Fruit fly (Drosophila melanogaster) whole organism, embryonic: ENCODE results near the gene Drsl1.
A peak's percentile ranks its signal among the peaks of the same experiment; 100 is the strongest.

ENCODE experiments used
- BEAF-32 ChIP-seq: fragments of 200-800 bp; sonication (Bioruptor generic); optimal IDR thresholded peaks from 3 replicates; lab custom pipeline; 2017; ENCODE audit warnings: missing biosample characterization, missing genetic modification characterization, mild to moderate bottlenecking, moderate library complexity, missing genetic modification reagents
- Bdp1 ChIP-seq: fragments of 200-800 bp; sonication (Bioruptor generic); optimal IDR thresholded peaks from 3 replicates; lab custom pipeline; 2016; ENCODE audit warnings: missing biosample characterization, missing genetic modification characterization
- BtbVII ChIP-seq: fragments of 200-800 bp; sonication (Bioruptor generic); optimal IDR thresholded peaks from 3 replicates; lab custom pipeline; 2017; ENCODE audit warnings: missing biosample characterization, mild to moderate bottlenecking, missing genetic modification characterization
- Bteb2 ChIP-seq: fragments of 200-800 bp; sonication (Bioruptor generic); optimal IDR thresholded peaks from 2 replicates; lab custom pipeline; 2016; ENCODE audit warnings: missing biosample characterization, missing genetic modification characterization
- CG10267 ChIP-seq: fragments of 200-800 bp; sonication (Bioruptor generic); optimal IDR thresholded peaks from 2 replicates; lab custom pipeline; 2018; ENCODE audit warnings: missing biosample characterization, mild to moderate bottlenecking, missing genetic modification characterization, moderate library complexity
- CG12071 ChIP-seq: fragments of 200-800 bp; sonication (Bioruptor generic); optimal IDR thresholded peaks from 3 replicates; lab custom pipeline; 2018; ENCODE audit warnings: missing biosample characterization, mild to moderate bottlenecking, missing genetic modification characterization
- CG14860 ChIP-seq: fragments of 200-800 bp; sonication (Bioruptor generic); IDR thresholded peaks from 3 replicates; pipeline ENCODE4 v1.3.6; 2022; ENCODE audit warnings: missing biosample characterization, missing genetic modification characterization; ENCODE audit not compliant: partially characterized antibody
- CG2199 ChIP-seq: fragments of 200-800 bp; sonication (Bioruptor generic); IDR thresholded peaks from 3 replicates; pipeline ENCODE4 v1.3.6; 2022; ENCODE audit warnings: missing biosample characterization, missing genetic modification characterization
- CG2678 ChIP-seq: fragments of 200-800 bp; sonication (Bioruptor generic); optimal IDR thresholded peaks from 3 replicates; lab custom pipeline; 2019; ENCODE audit warnings: missing biosample characterization, mild to moderate bottlenecking, missing genetic modification characterization, moderate library complexity
- CG2712 ChIP-seq: fragments of 200-800 bp; optimal IDR thresholded peaks from 3 replicates; lab custom pipeline; 2019; ENCODE audit warnings: missing biosample characterization, mild to moderate bottlenecking, missing genetic modification characterization, moderate library complexity
- CG30020 ChIP-seq: fragments of 200-800 bp; optimal IDR thresholded peaks from 2 replicates; lab custom pipeline; 2019; ENCODE audit warnings: missing biosample characterization, mild to moderate bottlenecking, missing genetic modification characterization, moderate library complexity
- CG33557 ChIP-seq: fragments of 200-800 bp; sonication (Bioruptor generic); optimal IDR thresholded peaks from 2 replicates; lab custom pipeline; 2019; ENCODE audit warnings: missing biosample characterization, mild to moderate bottlenecking, missing genetic modification characterization, moderate library complexity
- CG4617 ChIP-seq: fragments of 200-800 bp; sonication (Bioruptor generic); optimal IDR thresholded peaks from 3 replicates; lab custom pipeline; 2016; ENCODE audit warnings: missing biosample characterization, missing genetic modification characterization, borderline replicate concordance
- CG5180 ChIP-seq: fragments of 200-800 bp; sonication (Bioruptor generic); optimal IDR thresholded peaks from 3 replicates; lab custom pipeline; 2017; ENCODE audit warnings: missing biosample characterization, missing genetic modification characterization, mild to moderate bottlenecking, moderate library complexity, missing genetic modification reagents
- CrebB ChIP-seq: fragments of 200-800 bp; sonication (Bioruptor generic); optimal IDR thresholded peaks from 3 replicates; lab custom pipeline; 2018; ENCODE audit warnings: missing biosample characterization, mild to moderate bottlenecking, missing genetic modification characterization
- Dp ChIP-seq: fragments of 200-800 bp; sonication (Bioruptor generic); optimal IDR thresholded peaks from 2 replicates; lab custom pipeline; 2018; ENCODE audit warnings: missing biosample characterization, mild to moderate bottlenecking, missing genetic modification characterization, moderate library complexity
- Fer2 ChIP-seq: fragments of 200-800 bp; sonication (Bioruptor generic); optimal IDR thresholded peaks from 2 replicates; lab custom pipeline; 2018; ENCODE audit warnings: missing biosample characterization, mild to moderate bottlenecking, missing genetic modification characterization, moderate library complexity
- H15 ChIP-seq: fragments of 200-800 bp; sonication (Bioruptor generic); IDR thresholded peaks from 3 replicates; pipeline ENCODE4 v1.3.6; 2022; ENCODE audit warnings: missing biosample characterization, missing genetic modification characterization
- HmgD ChIP-seq: fragments of 200-800 bp; sonication (Bioruptor generic); optimal IDR thresholded peaks from 3 replicates; lab custom pipeline; 2016; ENCODE audit warnings: missing biosample characterization, missing genetic modification characterization
- Med ChIP-seq: fragments of 200-800 bp; sonication (Bioruptor generic); peaks from one replicate; lab custom pipeline; 2016; ENCODE audit warnings: missing biosample characterization, missing genetic modification characterization, mild to moderate bottlenecking, inconsistent platforms, moderate library complexity
- Nf-YA ChIP-seq: fragments of 200-800 bp; sonication (Bioruptor generic); IDR thresholded peaks from 2 replicates; pipeline ENCODE4 v1.3.6; 2022; ENCODE audit warnings: missing biosample characterization, missing genetic modification characterization
- NfI ChIP-seq: fragments of 200-800 bp; sonication (Bioruptor generic); optimal IDR thresholded peaks from 3 replicates; lab custom pipeline; 2018; ENCODE audit warnings: missing biosample characterization, mild to moderate bottlenecking, missing genetic modification characterization, moderate library complexity
- Opbp ChIP-seq: fragments of 200-800 bp; sonication (Bioruptor generic); IDR thresholded peaks from 3 replicates; pipeline ENCODE4 v1.3.6; 2022; ENCODE audit warnings: missing biosample characterization, missing genetic modification characterization; ENCODE audit not compliant: partially characterized antibody
- Optix ChIP-seq: fragments of 200-800 bp; sonication (Bioruptor generic); IDR thresholded peaks from 3 replicates; pipeline ENCODE4 v1.3.6; 2022; ENCODE audit warnings: missing biosample characterization, missing genetic modification characterization
- Sin3A ChIP-seq: fragments of >200 bp; optimal IDR thresholded peaks from 2 replicates; lab custom pipeline; 2018
- al ChIP-seq: fragments of 200-800 bp; sonication (Bioruptor generic); IDR thresholded peaks from 2 replicates; pipeline ENCODE4 v1.3.6; 2022; ENCODE audit warnings: missing biosample characterization, missing genetic modification characterization
- amos ChIP-seq: fragments of 200-800 bp; sonication (Bioruptor generic); IDR thresholded peaks from 2 replicates; pipeline ENCODE4 v1.3.6; 2022; ENCODE audit warnings: missing biosample characterization, missing genetic modification characterization; ENCODE audit not compliant: partially characterized antibody
- ara ChIP-seq: fragments of 200-800 bp; sonication (Bioruptor generic); IDR thresholded peaks from 2 replicates; pipeline ENCODE4 v1.3.6; 2022; ENCODE audit warnings: missing biosample characterization, missing genetic modification characterization
- bsh ChIP-seq, 2 experiments: fragments of 200-800 bp; sonication (Bioruptor generic); optimal IDR thresholded peaks; 2 replicates each; lab custom pipeline; 2017 to 2018; ENCODE audit warnings: mild to moderate bottlenecking in 2 of 2, missing biosample characterization in 2 of 2, missing genetic modification characterization in 2 of 2, moderate library complexity in 1 of 2
- cg ChIP-seq: fragments of 200-800 bp; sonication (Bioruptor generic); optimal IDR thresholded peaks from 3 replicates; lab custom pipeline; 2019; ENCODE audit warnings: missing biosample characterization, mild to moderate bottlenecking, missing genetic modification characterization, moderate library complexity
- crol ChIP-seq: fragments of 200-800 bp; sonication (Bioruptor generic); IDR thresholded peaks from 2 replicates; pipeline ENCODE4 v1.3.6; 2022; ENCODE audit warnings: missing biosample characterization, missing genetic modification characterization
- dan ChIP-seq: fragments of 200-800 bp; sonication (Bioruptor generic); IDR thresholded peaks from 2 replicates; pipeline ENCODE4 v1.3.6; 2022; ENCODE audit warnings: missing biosample characterization, missing genetic modification characterization
- dmrt99B ChIP-seq: fragments of 200-800 bp; sonication (Bioruptor generic); optimal IDR thresholded peaks from 2 replicates; lab custom pipeline; 2018; ENCODE audit warnings: missing biosample characterization, mild to moderate bottlenecking, missing genetic modification characterization, moderate library complexity
- gce ChIP-seq: fragments of 200-800 bp; sonication (Bioruptor generic); IDR thresholded peaks from 3 replicates; pipeline ENCODE4 v1.3.6; 2022; ENCODE audit warnings: missing biosample characterization, missing genetic modification characterization
- gsb ChIP-seq: fragments of 200-800 bp; sonication (Bioruptor generic); IDR thresholded peaks from 2 replicates; pipeline ENCODE4 v1.3.6; 2022; ENCODE audit warnings: missing biosample characterization, missing genetic modification characterization
- hb ChIP-seq: fragments of 200-800 bp; sonication (Bioruptor generic); IDR thresholded peaks from 3 replicates; pipeline ENCODE4 v1.3.6; 2022; ENCODE audit warnings: missing biosample characterization, missing genetic modification characterization; ENCODE audit not compliant: partially characterized antibody
- hth ChIP-seq: fragments of >200 bp; optimal IDR thresholded peaks from 2 replicates; lab custom pipeline; 2017; ENCODE audit warnings: inconsistent platforms
- kni ChIP-seq: fragments of 200-800 bp; sonication (Bioruptor generic); optimal IDR thresholded peaks from 3 replicates; lab custom pipeline; 2017; ENCODE audit warnings: mild to moderate bottlenecking, missing biosample characterization, missing genetic modification reagents, missing genetic modification characterization
- nerfin-2 ChIP-seq: fragments of 200-800 bp; sonication (Bioruptor generic); IDR thresholded peaks from 2 replicates; pipeline ENCODE4 v1.3.6; 2022; ENCODE audit warnings: missing biosample characterization, missing genetic modification characterization; ENCODE audit not compliant: partially characterized antibody
- onecut ChIP-seq: fragments of 200-800 bp; sonication (Bioruptor generic); IDR thresholded peaks from 2 replicates; pipeline ENCODE4 v1.3.6; 2022; ENCODE audit warnings: missing biosample characterization, missing genetic modification characterization
- run ChIP-seq: fragments of 200-800 bp; sonication (Bioruptor generic); optimal IDR thresholded peaks from 3 replicates; lab custom pipeline; 2018; ENCODE audit warnings: missing biosample characterization, mild to moderate bottlenecking, missing genetic modification characterization
- sd ChIP-seq: fragments of 200-800 bp; sonication (Bioruptor generic); optimal IDR thresholded peaks from 3 replicates; lab custom pipeline; 2018; ENCODE audit warnings: missing biosample characterization, mild to moderate bottlenecking, missing genetic modification characterization, moderate library complexity
- sens ChIP-seq: fragments of 200-800 bp; sonication (Bioruptor generic); peaks from one replicate; lab custom pipeline; 2016; ENCODE audit warnings: missing biosample characterization, missing genetic modification characterization
- sr ChIP-seq: fragments of 200-800 bp; sonication (Bioruptor generic); IDR thresholded peaks from 3 replicates; pipeline ENCODE4 v1.3.6; 2022; ENCODE audit warnings: missing biosample characterization, missing genetic modification characterization
- sug ChIP-seq: fragments of 200-800 bp; optimal IDR thresholded peaks from 2 replicates; lab custom pipeline; 2019; ENCODE audit warnings: missing biosample characterization, mild to moderate bottlenecking, missing genetic modification characterization, moderate library complexity
- tna ChIP-seq: fragments of 200-800 bp; sonication (Bioruptor generic); IDR thresholded peaks from 2 replicates; pipeline ENCODE4 v1.3.6; 2022; ENCODE audit warnings: missing biosample characterization, missing genetic modification characterization; ENCODE audit not compliant: partially characterized antibody
- vvl ChIP-seq: fragments of 200-800 bp; sonication (Bioruptor generic); IDR thresholded peaks from 2 replicates; pipeline ENCODE4 v1.3.6; 2022; ENCODE audit warnings: missing biosample characterization, missing genetic modification characterization
- wdn ChIP-seq: fragments of 200-800 bp; sonication (Bioruptor generic); IDR thresholded peaks from 2 replicates; pipeline ENCODE4 v1.3.6; 2022; ENCODE audit warnings: missing biosample characterization, missing genetic modification characterization

Gene Drsl1

DNA sequence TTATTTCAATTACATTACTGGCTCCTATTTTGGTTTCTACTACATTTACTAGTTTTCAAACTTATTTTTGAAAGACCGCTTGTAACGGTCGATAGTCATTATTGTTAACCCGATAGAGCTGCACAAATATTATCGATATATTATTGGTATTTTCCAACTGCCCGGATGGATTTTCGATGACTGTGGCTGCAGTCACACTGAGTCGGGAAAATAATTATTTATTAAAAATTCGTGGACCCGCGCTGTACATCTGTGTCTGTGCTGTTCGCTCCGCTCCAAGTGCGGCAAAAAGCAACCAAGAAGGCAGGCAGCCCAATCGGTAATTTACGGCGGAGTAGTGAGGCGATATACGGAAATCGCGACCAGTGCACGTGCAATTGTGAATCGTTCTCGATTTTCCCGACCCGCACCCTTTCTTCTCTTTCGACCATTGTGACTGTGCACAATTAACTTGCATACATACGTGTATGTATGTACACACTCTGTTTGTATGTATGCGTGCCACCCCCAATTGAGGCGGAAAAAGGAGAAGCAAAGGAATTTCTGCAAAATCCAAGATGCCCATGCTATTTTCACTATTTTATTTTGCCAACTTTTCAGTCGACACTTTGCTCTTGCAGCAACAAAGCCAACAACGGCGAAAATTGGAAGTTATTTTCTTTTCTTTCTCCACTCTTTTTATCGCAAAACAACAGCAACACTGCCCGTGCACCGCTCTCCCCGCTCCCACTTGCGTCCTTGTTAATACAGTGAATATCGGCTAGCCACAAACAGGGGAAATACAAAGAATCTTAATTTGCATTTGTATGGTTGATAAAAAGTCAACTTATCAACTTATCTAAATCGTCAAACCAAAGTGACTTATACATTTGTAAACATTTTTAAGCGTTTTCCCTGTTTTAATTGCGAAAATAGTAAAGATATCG is 31.8 kb downstream of the Drsl1 start, which contains the start of gene ZnT63C (continued):
- TF ChIP-seq BEAF-32 (GFP tag; lab: Kevin White, UChicago) (peak; percentile 70), dmrt99B (tag; lab: Kevin White, UChicago) (no peak), tna (GFP tag; lab: Robert Waterston, UW) (peak; percentile 93), CG2712 (tag; lab: Kevin White, UChicago) (peak; percentile 100), Bteb2 (GFP tag; lab: Kevin White, UChicago) (no peak), HmgD (no peak), CG33557 (GFP tag; lab: Kevin White, UChicago) (peak; percentile 6), wdn (GFP tag; lab: Robert Waterston, UW) (0 out of 2 replicates have a peak, but pooled peaks have one; percentile 6), run (tag; lab: Kevin White, UChicago) (peak; percentile 1), NfI (GFP tag; lab: Kevin White, UChicago) (no peak), sr (GFP tag; lab: Robert Waterston, UW) (no peak), CG4617 (GFP tag; lab: Kevin White, UChicago) (peak; percentile 82), CG2199 (GFP tag; lab: Robert Waterston, UW) (peak; percentile 49; the same call in 1 of the 3 replicates), CG2678 (tag; lab: Kevin White, UChicago) (no peak), H15 (GFP tag; lab: Robert Waterston, UW) (no peak), Fer2 (tag; lab: Kevin White, UChicago) (no peak), hth (lab: Kevin White, UChicago) (no peak), gce (GFP tag; lab: Robert Waterston, UW) (no peak), sug (no peak), crol (GFP tag; lab: Robert Waterston, UW) (peak; percentile 89), gsb (GFP tag; lab: Robert Waterston, UW) (no peak), Dp (GFP tag; lab: Kevin White, UChicago) (peak; percentile 54), onecut (GFP tag; lab: Robert Waterston, UW) (no peak), Opbp (peak; percentile 84), kni (GFP tag; lab: Kevin White, UChicago) (no peak), CG12071 (peak; percentile 4), CrebB (tag; lab: Kevin White, UChicago) (peak; percentile 6), BtbVII (GFP tag; lab: Kevin White, UChicago) (no peak), Med (GFP tag; lab: Kevin White, UChicago) (peak; percentile 79), bsh (GFP tag; optimal IDR thresholded peaks at IDR 0.05; lab: Kevin White, UChicago) (no peak), hb (GFP tag; lab: Robert Waterston, UW) (peak; percentile 79), amos (GFP tag; lab: Robert Waterston, UW) (peak; percentile 78), Sin3A (no peak), Nf-YA (GFP tag; lab: Robert Waterston, UW) (peak; percentile 20; the same call in 1 of the 2 replicates), CG5180 (GFP tag; lab: Kevin White, UChicago) (no peak), CG14860 (peak; percentile 88), ara (peak; percentile 28; the same call in 1 of the 2 replicates), vvl (GFP tag; lab: Robert Waterston, UW) (peak; percentile 57), Optix (GFP tag; lab: Robert Waterston, UW) (no peak), sens (peak; percentile 69), CG30020 (tag; lab: Kevin White, UChicago) (peak; percentile 18), dan (GFP tag; lab: Robert Waterston, UW) (no peak), cg (peak; percentile 83), nerfin-2 (GFP tag; lab: Robert Waterston, UW) (peak; percentile 87), Bdp1 (GFP tag; lab: Kevin White, UChicago) (no peak), al (GFP tag; lab: Robert Waterston, UW) (no peak), sd (peak; percentile 58), CG10267 (tag; lab: Kevin White, UChicago) (no peak)
